Fruit fly (Drosophila melanogaster) S2 (cell line): Measurements from ENCODE around the gene CG13272.

Experiments used
- CG8478 ChIP-seq: fragments of >200 bp; optimal IDR thresholded peaks from 2 replicates; lab custom pipeline; 2018
- CTCF ChIP-seq, 2 experiments: fragments of >200 bp; optimal IDR thresholded peaks; 2 replicates each; lab custom pipeline; 2018

dm6 chr2L:16793970-16794369 is 10.7 kb upstream of the CG13272 start, which contains the start of gene Ugt37C2:
- TF ChIP-seq CG8478 (lab: Kevin White, UChicago) (no peak), CTCF (optimal IDR thresholded peaks at IDR 0.05; lab: Kevin White, UChicago) (no peak)
